Worm (Caenorhabditis elegans) whole organism, young adult: Measurements from ENCODE around the gene dhs-19.

Source experiments
- B0019.2 ChIP-seq: fragments of 200-800 bp; sonication (Bioruptor generic); conservative IDR thresholded peaks from 2 replicates; pipeline ENCODE4 v1.3.6; 2022; ENCODE audit warnings: missing genetic modification reagents, missing genetic modification characterization, missing compliant biosample characterization
- B0261.1 ChIP-seq: sonication (generic microtip); optimal IDR thresholded peaks from 2 replicates; lab custom pipeline; 2016; ENCODE audit warnings: mild to moderate bottlenecking, missing genetic modification characterization, moderate library complexity, missing compliant biosample characterization
- B0336.3 ChIP-seq: fragments of 200-800 bp; sonication (Bioruptor generic); IDR thresholded peaks from 2 replicates; pipeline ENCODE4 v1.3.6; 2022; ENCODE audit warnings: missing genetic modification characterization, missing compliant biosample characterization
- C06A6.2 ChIP-seq: fragments of 200-800 bp; sonication (Bioruptor generic); conservative IDR thresholded peaks from 2 replicates; pipeline ENCODE4 v1.3.6; 2022; ENCODE audit warnings: missing genetic modification characterization, missing compliant biosample characterization
- F39B2.1 ChIP-seq: fragments of 200-800 bp; sonication (Bioruptor generic); IDR thresholded peaks from 2 replicates; pipeline ENCODE4 v1.3.6; 2022; ENCODE audit warnings: missing genetic modification reagents, missing genetic modification characterization, missing compliant biosample characterization
- F52B5.7 ChIP-seq: sonication (generic microtip); optimal IDR thresholded peaks from 2 replicates; lab custom pipeline; 2016; ENCODE audit warnings: mild to moderate bottlenecking, missing genetic modification characterization, missing compliant biosample characterization
- T26A5.8 ChIP-seq: sonication (generic microtip); optimal IDR thresholded peaks from 2 replicates; lab custom pipeline; 2016; ENCODE audit warnings: missing genetic modification characterization, missing compliant biosample characterization
- Y67H2A.10 ChIP-seq: fragments of 200-800 bp; sonication (Bioruptor generic); conservative IDR thresholded peaks from 2 replicates; pipeline ENCODE4 v1.3.6; 2022; ENCODE audit warnings: missing genetic modification reagents, missing genetic modification characterization, missing compliant biosample characterization
- Y79H2A.3 ChIP-seq: fragments of 200-800 bp; sonication (Bioruptor generic); conservative IDR thresholded peaks from 2 replicates; pipeline ENCODE4 v1.3.6; 2022; ENCODE audit warnings: missing genetic modification reagents, missing genetic modification characterization, missing compliant biosample characterization
- Y95B8A.8 ChIP-seq: fragments of 200-800 bp; sonication (Bioruptor generic); IDR thresholded peaks from 2 replicates; pipeline ENCODE4 v1.3.6; 2022; ENCODE audit warnings: missing genetic modification reagents, missing genetic modification characterization, missing compliant biosample characterization
- akir-1 ChIP-seq: fragments of 200-800 bp; sonication (Bioruptor generic); optimal IDR thresholded peaks from 2 replicates; lab custom pipeline; 2018; ENCODE audit warnings: mild to moderate bottlenecking, missing genetic modification characterization, moderate library complexity, missing compliant biosample characterization
- attf-5 ChIP-seq: fragments of 200-800 bp; sonication (Bioruptor generic); optimal IDR thresholded peaks from 2 replicates; lab custom pipeline; 2018; ENCODE audit warnings: mild to moderate bottlenecking, missing genetic modification characterization, missing compliant biosample characterization
- cebp-2 ChIP-seq: fragments of 200-800 bp; sonication (Bioruptor generic); IDR thresholded peaks from 2 replicates; pipeline ENCODE4 v1.3.6; 2022; ENCODE audit warnings: missing genetic modification characterization, missing compliant biosample characterization
- ceh-27 ChIP-seq: fragments of 200-800 bp; sonication (Bioruptor generic); optimal IDR thresholded peaks from 2 replicates; lab custom pipeline; 2018; ENCODE audit warnings: mild to moderate bottlenecking, missing genetic modification characterization, moderate library complexity, missing compliant biosample characterization
- chd-7 ChIP-seq: sonication (generic microtip); optimal IDR thresholded peaks from 2 replicates; lab custom pipeline; 2016; ENCODE audit warnings: mild to moderate bottlenecking, missing genetic modification characterization, moderate library complexity, missing compliant biosample characterization
- ekl-4 ChIP-seq: fragments of 200-800 bp; sonication (Bioruptor generic); IDR thresholded peaks from 2 replicates; pipeline ENCODE4 v1.3.6; 2022; ENCODE audit warnings: missing genetic modification reagents, missing genetic modification characterization, missing compliant biosample characterization
- ets-4 ChIP-seq: fragments of 200-800 bp; sonication (Bioruptor generic); optimal IDR thresholded peaks from 2 replicates; lab custom pipeline; 2018; ENCODE audit warnings: mild to moderate bottlenecking, missing genetic modification characterization, missing compliant biosample characterization
- hmg-1.2 ChIP-seq: fragments of 200-800 bp; sonication (Bioruptor generic); IDR thresholded peaks from 2 replicates; pipeline ENCODE4 v1.3.6; 2022; ENCODE audit warnings: missing genetic modification reagents, missing genetic modification characterization, missing compliant biosample characterization
- hmg-20 ChIP-seq: fragments of 200-800 bp; sonication (Bioruptor generic); IDR thresholded peaks from 2 replicates; pipeline ENCODE4 v1.3.6; 2022; ENCODE audit warnings: missing genetic modification reagents, missing genetic modification characterization, missing compliant biosample characterization
- hrde-1 ChIP-seq: sonication (generic microtip); optimal IDR thresholded peaks from 2 replicates; lab custom pipeline; 2016; ENCODE audit warnings: missing genetic modification characterization, mild to moderate bottlenecking, missing compliant biosample characterization, moderate library complexity, missing genotype, missing genetic modification reagents, borderline replicate concordance
- hsf-1 ChIP-seq: fragments of 200-800 bp; sonication (Bioruptor generic); IDR thresholded peaks from 2 replicates; pipeline ENCODE4 v1.3.6; 2022; ENCODE audit warnings: missing genetic modification reagents, missing genetic modification characterization, missing compliant biosample characterization
- let-607 ChIP-seq, 2 experiments: fragments of 200-800 bp in 1 of 2; sonication (Bioruptor generic) in 1 of 2; sonication (generic microtip) in 1 of 2; optimal IDR thresholded peaks; 2 replicates each; lab custom pipeline; 2016 to 2018; ENCODE audit warnings: mild to moderate bottlenecking in 2 of 2, missing compliant biosample characterization in 2 of 2, missing genetic modification characterization in 2 of 2, moderate library complexity in 2 of 2, missing genotype in 1 of 2
- lin-40 ChIP-seq: sonication (generic microtip); optimal IDR thresholded peaks from 2 replicates; lab custom pipeline; 2016; ENCODE audit warnings: missing genetic modification characterization, mild to moderate bottlenecking, missing compliant biosample characterization, missing genotype, missing genetic modification reagents
- lir-1 ChIP-seq: fragments of 200-800 bp; sonication (Bioruptor generic); conservative IDR thresholded peaks from 2 replicates; pipeline ENCODE4 v1.3.6; 2022; ENCODE audit warnings: missing genetic modification reagents, missing genetic modification characterization, missing compliant biosample characterization
- lsl-1 ChIP-seq: fragments of 200-800 bp; sonication (Bioruptor generic); optimal IDR thresholded peaks from 2 replicates; lab custom pipeline; 2018; ENCODE audit warnings: mild to moderate bottlenecking, missing genetic modification characterization, moderate library complexity, missing compliant biosample characterization
- madf-6 ChIP-seq: fragments of 200-800 bp; sonication (Bioruptor generic); IDR thresholded peaks from 2 replicates; pipeline ENCODE4 v1.3.6; 2022; ENCODE audit warnings: missing genetic modification reagents, missing genetic modification characterization, missing compliant biosample characterization
- mcd-1 ChIP-seq: fragments of 200-800 bp; sonication (Bioruptor generic); IDR thresholded peaks from 2 replicates; pipeline ENCODE4 v1.3.6; 2022; ENCODE audit warnings: missing genetic modification reagents, missing genetic modification characterization, missing compliant biosample characterization
- mxl-1 ChIP-seq: sonication (generic microtip); optimal IDR thresholded peaks from 2 replicates; lab custom pipeline; 2016; ENCODE audit warnings: missing genetic modification characterization, missing compliant biosample characterization
- nfya-1 ChIP-seq: sonication (generic microtip); optimal IDR thresholded peaks from 2 replicates; lab custom pipeline; 2017; ENCODE audit warnings: antibody characterized with exemption, missing compliant biosample characterization, missing genetic modification characterization, borderline replicate concordance; ENCODE audit not compliant: insufficient read depth
- nhr-90 ChIP-seq: sonication (generic microtip); optimal IDR thresholded peaks from 2 replicates; lab custom pipeline; 2016; ENCODE audit warnings: missing genotype, mild to moderate bottlenecking, missing genetic modification characterization, missing compliant biosample characterization
- snpc-1.1 ChIP-seq: sonication (generic microtip); optimal IDR thresholded peaks from 2 replicates; lab custom pipeline; 2017; ENCODE audit warnings: missing genetic modification characterization, mild to moderate bottlenecking, missing compliant biosample characterization, antibody characterized with exemption, moderate library complexity, missing genotype, missing genetic modification reagents; ENCODE audit not compliant: insufficient read depth
- snpc-1.3 ChIP-seq: sonication (generic microtip); optimal IDR thresholded peaks from 2 replicates; lab custom pipeline; 2017; ENCODE audit warnings: missing genetic modification characterization, mild to moderate bottlenecking, missing compliant biosample characterization, antibody characterized with exemption, moderate library complexity, missing genotype, missing genetic modification reagents; ENCODE audit not compliant: insufficient read depth
- snpc-3.4 ChIP-seq: sonication (generic microtip); optimal IDR thresholded peaks from 2 replicates; lab custom pipeline; 2017; ENCODE audit warnings: missing genetic modification characterization, mild to moderate bottlenecking, missing compliant biosample characterization, antibody characterized with exemption, moderate library complexity, missing genotype, missing genetic modification reagents
- snpc-4 ChIP-seq, 5 experiments: fragments of 150-350 bp in 1 of 5; sonication (generic microtip) in 4 of 5; optimal IDR thresholded peaks; 2 replicates each; lab custom pipeline; 2014 to 2018; ENCODE audit warnings: missing genetic modification characterization in 5 of 5, missing biosample characterization in 3 of 5, antibody characterized with exemption in 2 of 5, mild to moderate bottlenecking in 2 of 5, missing compliant biosample characterization in 2 of 5, missing genotype in 2 of 5, moderate library complexity in 2 of 5, missing genetic modification reagents in 1 of 5
- somi-1 ChIP-seq: fragments of 200-800 bp; sonication (Bioruptor generic); optimal IDR thresholded peaks from 2 replicates; lab custom pipeline; 2018; ENCODE audit warnings: mild to moderate bottlenecking, missing genetic modification characterization, missing compliant biosample characterization
- sptf-2 ChIP-seq: fragments of 200-800 bp; sonication (Bioruptor generic); optimal IDR thresholded peaks from 2 replicates; lab custom pipeline; 2018; ENCODE audit warnings: mild to moderate bottlenecking, missing genetic modification characterization, missing compliant biosample characterization
- xnd-1 ChIP-seq: sonication (generic microtip); optimal IDR thresholded peaks from 2 replicates; lab custom pipeline; 2016; ENCODE audit warnings: missing genotype, missing genetic modification reagents, missing genetic modification characterization, missing compliant biosample characterization
- zfh-2 ChIP-seq: fragments of 200-800 bp; sonication (Bioruptor generic); conservative IDR thresholded peaks from 2 replicates; pipeline ENCODE4 v1.3.6; 2022; ENCODE audit warnings: missing genetic modification reagents, missing genetic modification characterization, missing compliant biosample characterization
- ztf-18 ChIP-seq: sonication (generic microtip); optimal IDR thresholded peaks from 2 replicates; lab custom pipeline; 2016; ENCODE audit warnings: missing genotype, mild to moderate bottlenecking, missing genetic modification characterization, missing compliant biosample characterization
- ztf-26 ChIP-seq: sonication (generic microtip); optimal IDR thresholded peaks from 2 replicates; lab custom pipeline; 2017; ENCODE audit warnings: missing genetic modification characterization, missing compliant biosample characterization

dhs-19 gene

ce11 chrV:11531831-11532534, 41.7 kb upstream of the dhs-19 start (continued):
- TF ChIP-seq snpc-1.3 (tag; lab: Kevin White, UChicago) = no peak
- no peak for TF ChIP-seq xnd-1
- TF ChIP-seq lir-1 (GFP tag; lab: Robert Waterston, UW) = no peak
- TF ChIP-seq madf-6 (GFP tag; lab: Robert Waterston, UW) = no peak
- no peak for TF ChIP-seq snpc-3.4 (tag; lab: Kevin White, UChicago)
- peak; percentile 88 for TF ChIP-seq somi-1 (GFP tag; lab: Kevin White, UChicago)
- no peak for TF ChIP-seq F52B5.7
- TF ChIP-seq ztf-18 (tag; lab: Kevin White, UChicago) = peak; percentile 37
- TF ChIP-seq zfh-2 = peak; percentile 79
- TF ChIP-seq B0336.3 = peak; percentile 78
- no peak for TF ChIP-seq mxl-1 (tag; lab: Kevin White, UChicago)
- no peak for TF ChIP-seq sptf-2
- TF ChIP-seq let-607 (tag; optimal IDR thresholded peaks at IDR 0.05; lab: Kevin White, UChicago) = peak in 1 of 2 experiments; percentile 64
- no peak for TF ChIP-seq B0261.1 (tag; lab: Kevin White, UChicago)
- TF ChIP-seq Y67H2A.10 (GFP tag; lab: Robert Waterston, UW) = 0 out of 2 replicates have a peak, but pooled peaks have one; percentile 38
- TF ChIP-seq hsf-1 (GFP tag; lab: Robert Waterston, UW) = no peak
- peak; percentile 84 for TF ChIP-seq nhr-90 (tag; lab: Kevin White, UChicago)
- no peak for TF ChIP-seq F39B2.1
- TF ChIP-seq nfya-1 (tag; lab: Kevin White, UChicago) = no peak
- TF ChIP-seq snpc-1.1 (tag; lab: Kevin White, UChicago) = no peak
- TF ChIP-seq mcd-1 (GFP tag; lab: Robert Waterston, UW) = no peak
- no peak for TF ChIP-seq hrde-1 (tag; lab: Kevin White, UChicago)
- no peak for TF ChIP-seq Y79H2A.3 (GFP tag; lab: Robert Waterston, UW)
- TF ChIP-seq ets-4 (GFP tag; lab: Kevin White, UChicago) = peak; percentile 28
- TF ChIP-seq chd-7 = peak; percentile 69
- no peak for TF ChIP-seq B0019.2 (GFP tag; lab: Robert Waterston, UW)
- TF ChIP-seq snpc-4 (GFP tag; optimal IDR thresholded peaks at IDR 0.05; lab: Kevin White, UChicago) = no peak
- TF ChIP-seq snpc-4 (tag; optimal IDR thresholded peaks at IDR 0.05; lab: Kevin White, UChicago) = peak in 3 of 4 experiments; percentile 10 to 58 (median 54)
- TF ChIP-seq C06A6.2 (GFP tag; lab: Robert Waterston, UW) = 0 out of 2 replicates have a peak, but pooled peaks have one; percentile 52
- TF ChIP-seq Y95B8A.8 = no peak
- TF ChIP-seq hmg-1.2 = peak; percentile 78
- TF ChIP-seq hmg-20 (GFP tag; lab: Robert Waterston, UW) = no peak
- TF ChIP-seq akir-1 (GFP tag; lab: Kevin White, UChicago) = no peak
- no peak; the same call in 1 of the 2 replicates for TF ChIP-seq ekl-4 (GFP tag; lab: Robert Waterston, UW)
- no peak for TF ChIP-seq lsl-1
- TF ChIP-seq T26A5.8 (tag; lab: Kevin White, UChicago) = no peak
- no peak for TF ChIP-seq cebp-2 (GFP tag; lab: Robert Waterston, UW)

DNA sequence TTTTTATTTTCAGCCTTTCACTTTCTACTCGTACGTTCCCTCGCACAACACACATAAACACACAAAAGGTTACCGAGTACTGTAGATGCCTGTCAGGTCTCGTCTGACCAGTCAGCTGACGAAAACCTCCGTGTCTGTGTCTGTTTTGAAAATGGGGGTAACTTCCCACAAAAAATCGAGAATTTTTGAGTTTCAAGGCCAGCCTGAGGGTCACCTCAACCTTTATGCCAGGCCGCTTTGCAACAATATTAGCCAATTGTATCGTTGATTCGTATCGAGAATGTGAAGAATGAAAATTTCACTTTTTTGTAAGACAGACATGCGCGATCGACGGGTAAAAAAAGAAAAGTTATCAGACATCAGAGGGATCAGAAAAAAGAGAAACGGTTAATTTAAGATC, 40.8 kb upstream of the dhs-19 start:
- peak; percentile 68 for TF ChIP-seq ceh-27 (GFP tag; lab: Kevin White, UChicago)
- TF ChIP-seq lin-40 = peak; percentile 56
- TF ChIP-seq attf-5 = no peak
- peak; percentile 17 for TF ChIP-seq ztf-26
